Worm (Caenorhabditis elegans) whole organism, L4 larva: ENCODE data around the gene C28D4.18.
A peak's percentile ranks its signal among the peaks of the same experiment; 100 is the strongest.

Source experiments
- R02D3.7 ChIP-seq: fragments of 150-350 bp; sonication (generic microtip); optimal IDR thresholded peaks from 3 replicates; lab custom pipeline; 2014; ENCODE audit warnings: missing biosample characterization, missing genetic modification characterization
- ceh-32 ChIP-seq: sonication (generic microtip); optimal IDR thresholded peaks from 2 replicates; lab custom pipeline; 2016; ENCODE audit warnings: mild to moderate bottlenecking, missing genetic modification characterization, missing compliant biosample characterization; ENCODE audit not compliant: poor library complexity
- ceh-82 ChIP-seq: sonication (generic microtip); optimal IDR thresholded peaks from 2 replicates; lab custom pipeline; 2017; ENCODE audit warnings: missing biosample characterization, missing genetic modification characterization
- ctbp-1 ChIP-seq: fragments of 200-800 bp; sonication (Bioruptor generic); IDR thresholded peaks from 2 replicates; pipeline ENCODE4 v1.3.6; 2022; ENCODE audit warnings: missing genetic modification reagents, missing genetic modification characterization, missing compliant biosample characterization
- daf-12 ChIP-seq: fragments of 150-350 bp; optimal IDR thresholded peaks from 2 replicates; lab custom pipeline; 2014; ENCODE audit warnings: missing biosample characterization, missing genetic modification reagents, missing genetic modification characterization
- dpl-1 ChIP-seq: fragments of 150-350 bp; optimal IDR thresholded peaks from 2 replicates; lab custom pipeline; 2014; ENCODE audit warnings: missing biosample characterization, missing genetic modification reagents, missing genetic modification characterization
- hlh-30 ChIP-seq: sonication (generic microtip); optimal IDR thresholded peaks from 2 replicates; lab custom pipeline; 2017; ENCODE audit warnings: antibody characterized with exemption, mild to moderate bottlenecking, missing genetic modification characterization, missing compliant biosample characterization; ENCODE audit not compliant: insufficient read depth
- nhr-11 ChIP-seq: fragments of 150-350 bp; optimal IDR thresholded peaks from 2 replicates; lab custom pipeline; 2014; ENCODE audit warnings: missing biosample characterization, missing genetic modification characterization
- nhr-237 ChIP-seq: sonication (generic microtip); optimal IDR thresholded peaks from 2 replicates; lab custom pipeline; 2017; ENCODE audit warnings: missing biosample characterization, missing genetic modification characterization
- vab-7 ChIP-seq: fragments of 200-800 bp; sonication (Bioruptor generic); IDR thresholded peaks from 2 replicates; pipeline ENCODE4 v1.3.6; 2022; ENCODE audit warnings: missing genetic modification reagents, missing genetic modification characterization, missing compliant biosample characterization
- zag-1 ChIP-seq: fragments of 150-350 bp; optimal IDR thresholded peaks from 2 replicates; lab custom pipeline; 2014; ENCODE audit warnings: missing biosample characterization, missing genetic modification characterization

ce11 chrIV:9737204-9737790 is 12.2 kb downstream of the C28D4.18 start, which contains the start of gene cka-1:
- TF ChIP-seq ceh-32: no peak
- no peak for TF ChIP-seq dpl-1 (GFP tag; lab: Kevin White, UChicago)
- no peak for TF ChIP-seq zag-1 (tag; lab: Kevin White, UChicago)
- no peak for TF ChIP-seq daf-12 (tag; lab: Kevin White, UChicago)
- no peak for TF ChIP-seq ctbp-1 (GFP tag; lab: Robert Waterston, UW)
- no peak for TF ChIP-seq ceh-82 (tag; lab: Kevin White, UChicago)
- TF ChIP-seq hlh-30 (tag; lab: Kevin White, UChicago): peak; percentile 51
- no peak for TF ChIP-seq nhr-237
- no peak for TF ChIP-seq R02D3.7 (tag; lab: Kevin White, UChicago)
- TF ChIP-seq vab-7 (GFP tag; lab: Robert Waterston, UW): no peak
- TF ChIP-seq nhr-11 (tag; lab: Kevin White, UChicago): no peak
